Worm (Caenorhabditis elegans) whole organism, L2 larva: Measurements from ENCODE around the gene nfki-1.

Source experiments
- C34F6.9 ChIP-seq: fragments of 150-350 bp; optimal IDR thresholded peaks from 2 replicates; lab custom pipeline; 2014; ENCODE audit warnings: missing biosample characterization, missing genetic modification characterization
- F13H6.1 ChIP-seq: sonication (generic microtip); optimal IDR thresholded peaks from 2 replicates; lab custom pipeline; 2016; ENCODE audit warnings: missing genetic modification characterization, missing compliant biosample characterization
- Y55F3AM.14 ChIP-seq: fragments of 200-800 bp; sonication (Bioruptor generic); optimal IDR thresholded peaks from 2 replicates; lab custom pipeline; 2018; ENCODE audit warnings: mild to moderate bottlenecking, missing genetic modification characterization, missing compliant biosample characterization
- ama-1 ChIP-seq: fragments of 150-350 bp; optimal IDR thresholded peaks from 2 replicates; lab custom pipeline; 2018; ENCODE audit warnings: inconsistent platforms
- blmp-1 ChIP-seq: sonication (generic microtip); optimal IDR thresholded peaks from 2 replicates; lab custom pipeline; 2017; ENCODE audit warnings: missing genetic modification characterization, mild to moderate bottlenecking, missing compliant biosample characterization, antibody characterized with exemption, moderate library complexity; ENCODE audit not compliant: insufficient read depth
- ceh-16 ChIP-seq: fragments of 150-350 bp; optimal IDR thresholded peaks from 2 replicates; lab custom pipeline; 2014; ENCODE audit warnings: missing biosample characterization, missing genetic modification characterization
- ceh-82 ChIP-seq: fragments of 150-350 bp; optimal IDR thresholded peaks from 2 replicates; lab custom pipeline; 2014; ENCODE audit warnings: missing biosample characterization, missing genetic modification characterization
- crh-2 ChIP-seq: sonication (generic microtip); optimal IDR thresholded peaks from 2 replicates; lab custom pipeline; 2017; ENCODE audit warnings: missing biosample characterization, missing genetic modification characterization
- dmd-4 ChIP-seq: sonication (generic microtip); optimal IDR thresholded peaks from 2 replicates; lab custom pipeline; 2017; ENCODE audit warnings: missing biosample characterization, missing genetic modification characterization
- egl-27 ChIP-seq: sonication (generic microtip); optimal IDR thresholded peaks from 3 replicates; lab custom pipeline; 2017; ENCODE audit warnings: missing biosample characterization, missing genetic modification reagents, missing genetic modification characterization
- elt-1 ChIP-seq: fragments of 150-350 bp; optimal IDR thresholded peaks from 2 replicates; lab custom pipeline; 2014; ENCODE audit warnings: missing biosample characterization, missing genetic modification characterization
- elt-3 ChIP-seq: sonication (generic microtip); optimal IDR thresholded peaks from 2 replicates; lab custom pipeline; 2017; ENCODE audit warnings: missing biosample characterization, missing genetic modification characterization
- fos-1 ChIP-seq: fragments of 150-350 bp; optimal IDR thresholded peaks from 2 replicates; lab custom pipeline; 2014; ENCODE audit warnings: missing biosample characterization, missing genetic modification characterization
- gmeb-1 ChIP-seq: fragments of 150-350 bp; optimal IDR thresholded peaks from 2 replicates; lab custom pipeline; 2014; ENCODE audit warnings: missing biosample characterization, missing genetic modification characterization
- lin-11 ChIP-seq: fragments of 150-350 bp; sonication (generic microtip); optimal IDR thresholded peaks from 2 replicates; lab custom pipeline; 2014; ENCODE audit warnings: missing biosample characterization, missing genetic modification characterization, inconsistent platforms, mixed read lengths
- lin-13 ChIP-seq: fragments of 150-350 bp; optimal IDR thresholded peaks from 2 replicates; lab custom pipeline; 2014; ENCODE audit warnings: missing biosample characterization, missing genetic modification reagents, missing genetic modification characterization
- lin-39 ChIP-seq: fragments of 150-350 bp; optimal IDR thresholded peaks from 2 replicates; lab custom pipeline; 2014; ENCODE audit warnings: missing biosample characterization, missing genetic modification reagents, missing genetic modification characterization
- lsy-2 ChIP-seq, 2 experiments: fragments of 150-350 bp in 1 of 2; sonication (generic microtip) in 1 of 2; optimal IDR thresholded peaks; 2 replicates each; lab custom pipeline; 2014 to 2017; ENCODE audit warnings: missing biosample characterization in 2 of 2, missing genetic modification characterization in 2 of 2
- mab-5 ChIP-seq: fragments of 150-350 bp; optimal IDR thresholded peaks from 2 replicates; lab custom pipeline; 2014; ENCODE audit warnings: missing biosample characterization, missing genetic modification characterization
- mdl-1 ChIP-seq, 2 experiments: fragments of 150-350 bp in 1 of 2; sonication (generic microtip) in 1 of 2; optimal IDR thresholded peaks; 2 replicates each; lab custom pipeline; 2017; ENCODE audit warnings: missing biosample characterization in 2 of 2, missing genetic modification characterization in 2 of 2
- nhr-11 ChIP-seq: fragments of 150-350 bp; optimal IDR thresholded peaks from 2 replicates; lab custom pipeline; 2014; ENCODE audit warnings: missing biosample characterization, missing genetic modification characterization
- nhr-129 ChIP-seq: fragments of 150-350 bp; optimal IDR thresholded peaks from 2 replicates; lab custom pipeline; 2014; ENCODE audit warnings: missing biosample characterization, missing genetic modification characterization
- nhr-21 ChIP-seq: fragments of 150-350 bp; optimal IDR thresholded peaks from 2 replicates; lab custom pipeline; 2014; ENCODE audit warnings: missing biosample characterization, missing genetic modification characterization
- nhr-25 ChIP-seq: fragments of 150-350 bp; sonication (generic microtip); optimal IDR thresholded peaks from 3 replicates; lab custom pipeline; 2014; ENCODE audit warnings: missing biosample characterization, missing genetic modification characterization
- nhr-6 ChIP-seq: fragments of 150-350 bp; optimal IDR thresholded peaks from 2 replicates; lab custom pipeline; 2014; ENCODE audit warnings: missing biosample characterization, missing genetic modification characterization
- sem-4 ChIP-seq: fragments of 150-350 bp; optimal IDR thresholded peaks from 2 replicates; lab custom pipeline; 2014; ENCODE audit warnings: missing biosample characterization, missing genetic modification reagents, missing genetic modification characterization
- skn-1 ChIP-seq: sonication (generic microtip); optimal IDR thresholded peaks from 2 replicates; lab custom pipeline; 2017; ENCODE audit warnings: missing biosample characterization, missing genetic modification characterization
- sma-3 ChIP-seq: sonication (generic microtip); optimal IDR thresholded peaks from 2 replicates; lab custom pipeline; 2016; ENCODE audit warnings: missing genetic modification reagents, missing genetic modification characterization, missing compliant biosample characterization
- sma-9 ChIP-seq, 2 experiments: fragments of 150-350 bp in 1 of 2; sonication (generic microtip) in 1 of 2; optimal IDR thresholded peaks; 2 replicates each; lab custom pipeline; 2014 to 2016; ENCODE audit warnings: missing genetic modification characterization in 2 of 2, mild to moderate bottlenecking in 1 of 2, missing biosample characterization in 1 of 2, missing compliant biosample characterization in 1 of 2, missing genetic modification reagents in 1 of 2, moderate library complexity in 1 of 2
- unc-55 ChIP-seq: fragments of 150-350 bp; sonication (generic microtip); optimal IDR thresholded peaks from 3 replicates; lab custom pipeline; 2014; ENCODE audit warnings: missing biosample characterization, missing genetic modification reagents, missing genetic modification characterization
- unc-62 ChIP-seq: fragments of 150-350 bp; optimal IDR thresholded peaks from 2 replicates; lab custom pipeline; 2014; ENCODE audit warnings: missing biosample characterization, missing genetic modification reagents, missing genetic modification characterization
- ztf-1 ChIP-seq: fragments of 200-800 bp; sonication (Bioruptor generic); conservative IDR thresholded peaks from 2 replicates; pipeline ENCODE4 v1.3.6; 2022; ENCODE audit warnings: missing genetic modification characterization, missing compliant biosample characterization
- ztf-4 ChIP-seq: fragments of 150-350 bp; optimal IDR thresholded peaks from 2 replicates; lab custom pipeline; 2014; ENCODE audit warnings: missing biosample characterization, missing genetic modification characterization

Gene nfki-1

DNA sequence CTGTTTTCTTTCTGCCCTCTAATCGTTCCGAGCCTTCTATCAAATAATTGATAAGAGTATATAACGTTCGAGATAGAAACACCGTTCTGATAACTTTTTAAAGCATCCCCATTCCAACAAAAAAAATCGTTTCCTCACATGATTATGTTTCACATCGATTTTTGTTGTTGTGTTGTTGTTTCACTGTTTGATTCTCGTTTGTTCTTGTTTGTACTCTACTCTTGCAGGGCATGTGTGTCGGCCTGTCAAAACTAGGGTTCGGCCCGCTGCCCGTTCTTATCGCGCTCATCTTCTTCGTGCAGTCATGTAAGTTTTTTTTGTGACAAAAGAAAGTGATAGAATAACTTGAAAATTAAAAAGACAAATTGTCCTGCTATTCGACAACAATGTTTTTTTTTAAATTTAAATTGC is 10.7 kb downstream of the nfki-1 start, which contains the start of gene C33A11.2:
TSS of gene C33A11.2 (plus strand) at position 226 of the 411 bp plus-strand sequence.
- TF ChIP-seq ceh-16 (tag; lab: Kevin White, UChicago) (no peak), blmp-1 (tag; lab: Kevin White, UChicago) (peak; percentile 33), fos-1 (peak; percentile 14)

DNA sequence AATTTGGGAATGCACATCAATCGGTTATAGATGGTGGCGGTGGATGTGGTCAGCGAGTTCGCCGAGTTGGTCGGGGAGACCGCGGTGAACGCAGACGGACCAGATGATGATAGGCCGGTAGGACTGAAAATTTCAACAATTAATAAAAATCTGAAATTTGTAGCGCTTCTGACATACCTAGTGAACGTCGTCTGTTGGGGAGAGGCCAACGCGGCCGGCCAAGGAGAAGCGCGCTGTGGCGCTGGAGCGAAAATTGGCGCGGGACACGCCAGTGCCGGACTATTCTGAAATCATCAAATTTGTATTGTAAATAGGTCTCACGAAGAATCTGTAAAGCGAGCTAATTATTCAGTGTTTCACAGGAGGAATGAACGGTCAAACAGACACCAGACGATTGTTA is 17.7 kb downstream of the nfki-1 start:
- TF ChIP-seq mab-5 (no peak), lin-13 (GFP tag; lab: Kevin White, UChicago) (no peak), ztf-4 (tag; lab: Kevin White, UChicago) (no peak), ama-1 (no peak), sma-9 (GFP tag; optimal IDR thresholded peaks at IDR 0.05; lab: Kevin White, UChicago) (no peak), sma-9 (tag; optimal IDR thresholded peaks at IDR 0.05; lab: Kevin White, UChicago) (no peak), elt-3 (tag; lab: Kevin White, UChicago) (no peak), dmd-4 (tag; lab: Kevin White, UChicago) (no peak), ceh-82 (no peak), nhr-11 (tag; lab: Kevin White, UChicago) (no peak), lin-39 (tag; lab: Kevin White, UChicago) (no peak), nhr-129 (tag; lab: Kevin White, UChicago) (no peak)
- TF ChIP-seq, all 48 proteins: peak for 0

DNA sequence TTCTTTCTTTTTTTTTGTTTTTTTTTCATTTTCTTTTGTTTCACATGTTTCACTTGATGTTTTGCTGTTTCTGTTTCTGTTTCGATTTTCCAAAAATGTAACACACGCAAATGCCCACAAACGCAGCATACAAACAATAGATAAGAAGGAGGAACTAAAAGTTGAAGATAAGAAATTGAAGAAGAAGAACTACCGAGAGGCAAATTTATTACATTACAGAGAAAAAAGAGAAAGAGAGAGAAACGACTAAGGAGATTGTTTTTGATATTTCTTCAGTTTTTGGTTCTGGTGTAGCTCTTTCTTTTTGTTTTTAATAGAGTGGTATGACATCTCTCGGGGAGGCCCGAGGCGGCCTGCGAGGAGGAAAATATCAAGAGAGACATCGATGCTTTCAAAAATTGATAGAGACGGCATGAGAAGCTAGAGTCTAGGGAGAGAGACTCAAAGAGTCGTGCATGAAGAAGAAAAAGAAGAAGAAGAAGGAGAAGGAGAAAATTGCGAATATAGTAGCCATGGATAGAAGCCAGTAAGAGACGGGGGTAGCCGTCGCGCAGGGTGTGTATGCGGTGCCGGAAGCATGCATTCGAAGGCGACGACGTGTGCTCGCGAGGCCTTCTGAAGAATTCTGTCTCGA is 18.5 kb downstream of the nfki-1 start:
- peak; percentile 35 for TF ChIP-seq nhr-129 (tag; lab: Kevin White, UChicago)
- TF ChIP-seq sma-9 (GFP tag; optimal IDR thresholded peaks at IDR 0.05; lab: Kevin White, UChicago): peak; percentile 18
- no peak for TF ChIP-seq sma-9 (tag; optimal IDR thresholded peaks at IDR 0.05; lab: Kevin White, UChicago)
- TF ChIP-seq egl-27: peak; percentile 12
- no peak for TF ChIP-seq unc-62 (GFP tag; lab: Kevin White, UChicago)
- no peak for TF ChIP-seq ama-1
- TF ChIP-seq sma-3 (GFP tag; lab: Kevin White, UChicago): peak; percentile 10
- peak; percentile 46 for TF ChIP-seq lin-11 (tag; lab: Kevin White, UChicago)
- no peak for TF ChIP-seq nhr-6 (tag; lab: Kevin White, UChicago)
- no peak for TF ChIP-seq lin-39 (tag; lab: Kevin White, UChicago)
- TF ChIP-seq fos-1: peak; percentile 82
- TF ChIP-seq lin-13 (GFP tag; lab: Kevin White, UChicago): peak; percentile 34
- TF ChIP-seq unc-55 (GFP tag; lab: Kevin White, UChicago): peak; percentile 60
- TF ChIP-seq lsy-2 (tag; optimal IDR thresholded peaks at IDR 0.05; lab: Kevin White, UChicago): peak in 1 of 2 experiments; percentile 10
- TF ChIP-seq mdl-1 (tag; optimal IDR thresholded peaks at IDR 0.05; lab: Kevin White, UChicago): peak in 1 of 2 experiments; percentile 45
- TF ChIP-seq nhr-25 (tag; lab: Kevin White, UChicago): peak; percentile 6
- TF ChIP-seq C34F6.9: peak; percentile 46
- TF ChIP-seq skn-1 (tag; lab: Kevin White, UChicago): peak; percentile 45
- TF ChIP-seq sem-4 (tag; lab: Kevin White, UChicago): no peak
- TF ChIP-seq Y55F3AM.14 (GFP tag; lab: Kevin White, UChicago): no peak
- no peak for TF ChIP-seq ztf-1
- TF ChIP-seq F13H6.1: peak; percentile 36
- TF ChIP-seq crh-2 (tag; lab: Kevin White, UChicago): peak; percentile 33
- peak; percentile 22 for TF ChIP-seq gmeb-1 (tag; lab: Kevin White, UChicago)

DNA sequence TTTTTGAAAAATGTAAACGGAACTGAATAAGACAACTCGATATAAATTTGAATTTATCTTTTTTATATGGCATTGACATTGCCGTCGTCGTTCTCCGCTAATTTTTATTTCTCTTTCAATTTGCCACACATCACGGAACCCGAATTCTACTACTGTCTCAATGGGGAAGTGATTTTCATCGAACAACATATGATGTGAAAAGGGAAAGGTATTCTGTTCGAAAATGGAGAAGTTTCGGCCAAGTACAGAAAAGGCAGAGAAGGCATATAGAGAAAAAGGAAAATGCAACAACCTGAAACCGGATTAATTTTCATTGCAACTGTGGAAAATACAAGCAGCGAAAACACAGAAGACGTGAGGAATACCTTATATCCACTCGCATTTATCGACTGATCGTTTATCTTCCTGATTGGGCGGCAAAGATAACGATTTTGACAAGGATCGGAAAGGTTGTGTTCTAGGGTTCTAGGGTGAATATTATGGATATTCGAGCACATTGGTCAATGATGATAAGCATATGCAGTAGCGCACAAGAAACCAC is 19.7 kb downstream of the nfki-1 start:
- TF ChIP-seq nhr-21 (tag; lab: Kevin White, UChicago): peak; percentile 55
- TF ChIP-seq mdl-1 (tag; optimal IDR thresholded peaks at IDR 0.05; lab: Kevin White, UChicago): no peak
- no peak for TF ChIP-seq F13H6.1
- peak; percentile 58 for TF ChIP-seq nhr-25 (tag; lab: Kevin White, UChicago)
- no peak for TF ChIP-seq lin-13 (GFP tag; lab: Kevin White, UChicago)
- TF ChIP-seq blmp-1 (tag; lab: Kevin White, UChicago): peak; percentile 51
- peak; percentile 2 for TF ChIP-seq sma-9 (GFP tag; optimal IDR thresholded peaks at IDR 0.05; lab: Kevin White, UChicago)
- no peak for TF ChIP-seq sma-9 (tag; optimal IDR thresholded peaks at IDR 0.05; lab: Kevin White, UChicago)
- peak; percentile 35 for TF ChIP-seq egl-27
- peak; percentile 24 for TF ChIP-seq elt-1 (tag; lab: Kevin White, UChicago)
